Fruit fly (Drosophila melanogaster): Measurements from ENCODE around the gene CG15743.
A peak's percentile ranks its signal among the peaks of the same experiment; 100 is the strongest.

The CG15743 gene

DNA sequence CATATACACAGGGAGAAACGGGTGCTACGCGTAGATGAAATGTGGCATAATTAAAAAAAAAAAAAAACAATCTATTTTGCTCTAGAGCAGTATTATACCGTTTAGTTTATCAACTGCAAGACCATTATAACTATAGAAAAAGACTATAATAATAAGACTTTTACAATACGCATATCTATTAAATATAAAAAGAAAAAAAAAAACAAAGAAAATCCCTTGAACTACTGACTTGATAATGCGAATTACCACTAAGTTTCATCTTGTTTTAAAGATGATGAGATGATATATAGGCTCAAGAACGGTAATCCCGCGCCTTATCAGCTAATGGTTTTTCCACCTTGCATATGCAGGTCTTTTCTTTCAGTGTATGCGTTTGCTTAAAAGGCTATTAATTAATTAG is 21.7 kb downstream of the CG15743 start (continued):
- no peak for TF ChIP-seq sc (optimal IDR thresholded peaks at IDR 0.05)
- peak; percentile 1 for TF ChIP-seq sc (GFP tag; optimal IDR thresholded peaks at IDR 0.05)
- 0 out of 2 replicates have a peak, but pooled peaks have one; percentile 5 for TF ChIP-seq CG1024 (GFP tag; IDR thresholded peaks at IDR 0.05)
- no peak for TF ChIP-seq caup (GFP tag; optimal IDR thresholded peaks at IDR 0.05; ENCODE audit: severe bottlenecking)
- no peak for TF ChIP-seq wdn (GFP tag; IDR thresholded peaks at IDR 0.05)
- TF ChIP-seq da (GFP tag; optimal IDR thresholded peaks at IDR 0.05) = no peak
- TF ChIP-seq CG2202 (tag; optimal IDR thresholded peaks at IDR 0.05) = no peak
- TF ChIP-seq insv (GFP tag; optimal IDR thresholded peaks at IDR 0.05) = no peak
- peak; percentile 42 for TF ChIP-seq CG13775 (GFP tag; optimal IDR thresholded peaks at IDR 0.05)
- no peak for TF ChIP-seq CG3838 (GFP tag; optimal IDR thresholded peaks at IDR 0.05)
- TF ChIP-seq CG3281 (GFP tag; optimal IDR thresholded peaks at IDR 0.05) = peak; percentile 13
- TF ChIP-seq dpn (GFP tag; optimal IDR thresholded peaks at IDR 0.05) = peak in 1 of 2 experiments; percentile 4
- TF ChIP-seq CG10543 (GFP tag; optimal IDR thresholded peaks at IDR 0.05) = no peak
- TF ChIP-seq CoRest (tag; optimal IDR thresholded peaks at IDR 0.05) = peak; percentile 61
- peak; percentile 18 for TF ChIP-seq CG2875 (GFP tag; optimal IDR thresholded peaks at IDR 0.05)
- TF ChIP-seq onecut (GFP tag; IDR thresholded peaks at IDR 0.05) = no peak
- no peak for TF ChIP-seq CG17186 (GFP tag; optimal IDR thresholded peaks at IDR 0.05)
- TF ChIP-seq Xbp1 (GFP tag; optimal IDR thresholded peaks at IDR 0.05) = peak; percentile 29
- TF ChIP-seq CG30403 (GFP tag; optimal IDR thresholded peaks at IDR 0.05) = peak; percentile 43
- TF ChIP-seq prd (optimal IDR thresholded peaks at IDR 0.05) = no peak
- peak; percentile 32; the same call in 1 of the 3 replicates for TF ChIP-seq prd (GFP tag; IDR thresholded peaks at IDR 0.05)
- peak; percentile 51 for TF ChIP-seq CG13424 (tag; optimal IDR thresholded peaks at IDR 0.05)
- no peak for TF ChIP-seq ranshi (GFP tag; IDR thresholded peaks at IDR 0.05)
- no peak for TF ChIP-seq HLH4C (GFP tag; IDR thresholded peaks at IDR 0.05; ENCODE audit: partially characterized antibody)
- peak; percentile 44 for TF ChIP-seq CG15269 (tag; optimal IDR thresholded peaks at IDR 0.05)
- TF ChIP-seq CG11560 (tag; IDR thresholded peaks at IDR 0.05) = no peak
- peak; percentile 36 for TF ChIP-seq CG17385 (GFP tag; optimal IDR thresholded peaks at IDR 0.05)
- TF ChIP-seq Lpt (GFP tag; optimal IDR thresholded peaks at IDR 0.05) = no peak
- peak in 1 of 2 experiments; percentile 58 for TF ChIP-seq Hr51 (GFP tag; optimal IDR thresholded peaks at IDR 0.05)
- no peak for TF ChIP-seq disco-r (GFP tag; optimal IDR thresholded peaks at IDR 0.05)
- peak; percentile 32 for TF ChIP-seq CG11723 (GFP tag; optimal IDR thresholded peaks at IDR 0.05)
- TF ChIP-seq nerfin-1 (tag; optimal IDR thresholded peaks at IDR 0.05) = peak; percentile 0
- peak; percentile 27 for TF ChIP-seq CG18599 (GFP tag; optimal IDR thresholded peaks at IDR 0.05)
- TF ChIP-seq Blimp-1 (GFP tag; optimal IDR thresholded peaks at IDR 0.05) = peak; percentile 21
- TF ChIP-seq Awh (GFP tag; IDR thresholded peaks at IDR 0.05) = no peak
- TF ChIP-seq Drgx (GFP tag; IDR thresholded peaks at IDR 0.05) = no peak
- no peak for TF ChIP-seq gt (GFP tag; IDR thresholded peaks at IDR 0.05)
- peak; percentile 44 for TF ChIP-seq CG2120 (GFP tag; optimal IDR thresholded peaks at IDR 0.05)
- no peak for TF ChIP-seq Doc3 (GFP tag; IDR thresholded peaks at IDR 0.05; ENCODE audit: partially characterized antibody)
- TF ChIP-seq CG5245 (GFP tag; optimal IDR thresholded peaks at IDR 0.05) = no peak
- TF ChIP-seq cwo (GFP tag; optimal IDR thresholded peaks at IDR 0.05) = peak; percentile 28
- no peak for TF ChIP-seq tx (GFP tag; optimal IDR thresholded peaks at IDR 0.05)
- peak; percentile 2 for TF ChIP-seq CG17359 (tag; optimal IDR thresholded peaks at IDR 0.05)
- TF ChIP-seq CG1529 (GFP tag; optimal IDR thresholded peaks at IDR 0.05) = no peak
- TF ChIP-seq esg (GFP tag; conservative IDR thresholded peaks at IDR 0.05) = peak; percentile 27; the same call in 1 of the 2 replicates
- TF ChIP-seq BEAF-32 (GFP tag; optimal IDR thresholded peaks at IDR 0.05) = no peak
- TF ChIP-seq tio (GFP tag; optimal IDR thresholded peaks at IDR 0.05) = peak; percentile 25
- peak; percentile 51 for TF ChIP-seq nmo (GFP tag; optimal IDR thresholded peaks at IDR 0.05)
- no peak for TF ChIP-seq CG8478 (optimal IDR thresholded peaks at IDR 0.05)
- TF ChIP-seq dysf (GFP tag; IDR thresholded peaks at IDR 0.05) = peak; percentile 34; the same call in 1 of the 3 replicates
- TF ChIP-seq gce (GFP tag; IDR thresholded peaks at IDR 0.05) = no peak

All from whole organism, embryonic.